Worm (Caenorhabditis elegans): ENCODE results near the gene C34C12.2.
"Not testable (repeated sequence)": the region's sequence is repeated elsewhere in the genome, so short reads cannot be mapped to it uniquely, and the experiment has no call there.

DNA sequence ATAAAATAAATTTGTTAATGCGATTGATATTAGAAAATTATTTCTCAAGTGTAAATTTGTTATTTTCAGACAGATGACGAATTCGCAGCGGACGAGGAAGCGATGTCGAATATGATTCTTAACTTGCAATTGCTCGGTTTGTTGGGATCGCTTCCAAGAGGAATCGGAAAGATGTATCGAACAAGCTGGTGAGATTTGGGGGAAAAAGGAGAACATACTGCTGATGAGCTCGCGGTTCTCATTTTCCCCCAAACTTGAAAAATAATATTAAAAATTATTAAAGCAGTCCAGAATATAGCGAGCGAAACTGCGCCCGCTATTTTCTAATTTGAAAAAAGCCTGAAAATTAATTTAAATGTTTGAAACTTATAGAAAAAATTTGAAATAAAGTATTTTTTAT lies at the start of gene C34C12.2:
- not testable (repeated sequence) for TF ChIP-seq efl-1 (GFP tag; optimal IDR thresholded peaks at IDR 0.05); F22D6.2 (tag; optimal IDR thresholded peaks at IDR 0.05); tbx-9 (tag; optimal IDR thresholded peaks at IDR 0.05; ENCODE audit: borderline replicate concordance); F10E7.11 (tag; optimal IDR thresholded peaks at IDR 0.05); pbrm-1 (GFP tag; IDR thresholded peaks at IDR 0.05); ama-1 (optimal IDR thresholded peaks at IDR 0.05); ama-1 (GFP tag; optimal IDR thresholded peaks at IDR 0.05); madf-10 (tag; optimal IDR thresholded peaks at IDR 0.05); let-526 (GFP tag; IDR thresholded peaks at IDR 0.05); akir-1 (GFP tag; optimal IDR thresholded peaks at IDR 0.05); snpc-4 (GFP tag; optimal IDR thresholded peaks at IDR 0.05); snpc-4 (tag; optimal IDR thresholded peaks at IDR 0.05); ekl-4 (GFP tag; IDR thresholded peaks at IDR 0.05)

Measured in whole organism, young adult.